Worm (Caenorhabditis elegans): ENCODE data around the gene C41A3.2.

Gene C41A3.2

ce11 chrX:5397300-5397699, 16.9 kb downstream of the C41A3.2 start, which contains the start of gene C03F11.2:
TSS of gene C03F11.2 (minus strand) at chrX:5397400.
- no peak for TF ChIP-seq unc-62 (GFP tag; optimal IDR thresholded peaks at IDR 0.05)

DNA sequence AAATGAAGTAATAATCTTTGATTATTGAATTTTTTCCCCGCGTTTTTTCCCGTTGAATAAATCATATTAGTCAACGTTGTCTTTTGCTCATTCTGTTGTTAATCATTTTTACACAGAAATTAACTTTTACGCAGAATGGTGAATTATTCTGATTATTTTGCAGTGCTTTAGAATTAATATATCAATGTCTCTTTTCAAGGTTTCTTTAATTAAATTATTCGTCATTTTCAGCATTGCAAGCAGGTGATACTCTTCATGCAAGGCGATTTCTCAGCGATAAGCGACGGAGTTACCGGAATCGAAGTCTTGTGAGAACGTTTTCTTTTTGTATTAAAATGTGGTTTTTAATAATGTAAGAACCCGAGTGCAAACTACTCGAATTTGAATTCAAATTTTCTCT, 26.5 kb downstream of the C41A3.2 start:
- no peak for TF ChIP-seq unc-62 (GFP tag; optimal IDR thresholded peaks at IDR 0.05)

DNA sequence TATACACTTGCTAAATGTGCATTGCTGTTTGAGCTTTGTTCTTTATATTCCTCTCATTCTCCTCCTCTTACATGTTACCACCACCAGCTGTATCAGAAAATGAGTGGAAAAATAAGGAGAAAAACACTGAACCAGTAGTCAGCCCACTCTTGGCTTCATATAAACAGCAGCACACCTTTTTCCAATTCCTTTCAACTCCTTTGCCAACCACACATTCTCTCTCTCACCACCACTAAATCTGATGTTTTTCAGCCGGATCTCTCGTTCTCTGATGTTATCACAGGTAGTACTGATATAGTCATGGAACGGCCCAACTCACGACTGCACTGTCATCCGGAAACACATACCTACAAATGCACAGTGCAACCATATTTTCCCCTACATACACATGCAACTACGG, 27.6 kb downstream of the C41A3.2 start, which contains the start of gene kcnl-3:
Gene kcnl-3, plus strand, starts transcription at position 301 of the 400 bp plus-strand sequence.
- TF ChIP-seq unc-62 (GFP tag; optimal IDR thresholded peaks at IDR 0.05), result no peak

DNA sequence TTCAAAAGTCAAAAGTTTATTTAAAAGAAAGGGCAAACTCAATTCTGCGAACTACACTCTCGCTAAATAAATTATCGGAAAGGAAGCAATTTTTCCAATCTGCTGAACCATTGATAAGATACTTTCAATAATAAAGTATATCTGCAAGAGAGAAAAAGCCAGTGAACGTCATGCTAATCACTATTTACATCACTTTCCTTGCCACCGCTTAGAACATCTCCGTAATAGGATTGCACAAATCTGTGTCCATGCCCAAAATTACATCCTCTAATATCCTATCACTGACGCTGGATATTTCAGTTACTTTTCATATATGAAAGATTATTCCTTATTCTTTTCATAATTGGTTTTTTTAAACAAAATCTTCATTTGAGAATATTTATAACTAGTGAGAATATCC, 31.4 kb downstream of the C41A3.2 start:
- no peak for TF ChIP-seq unc-62 (GFP tag; optimal IDR thresholded peaks at IDR 0.05)

- no peak for TF ChIP-seq unc-62 (GFP tag; optimal IDR thresholded peaks at IDR 0.05)
Measured at ce11 chrX:5377307-5377706, 36.8 kb downstream of the C41A3.2 start, which contains the start of gene sek-5. TSS of gene sek-5 (plus strand) at chrX:5377607.

- no peak for TF ChIP-seq unc-62 (GFP tag; optimal IDR thresholded peaks at IDR 0.05)
Measured at ce11 chrX:5374742-5375141, 39.4 kb downstream of the C41A3.2 start, which contains the start of gene sek-4. TSS of gene sek-4 (plus strand) at chrX:5375059.

DNA sequence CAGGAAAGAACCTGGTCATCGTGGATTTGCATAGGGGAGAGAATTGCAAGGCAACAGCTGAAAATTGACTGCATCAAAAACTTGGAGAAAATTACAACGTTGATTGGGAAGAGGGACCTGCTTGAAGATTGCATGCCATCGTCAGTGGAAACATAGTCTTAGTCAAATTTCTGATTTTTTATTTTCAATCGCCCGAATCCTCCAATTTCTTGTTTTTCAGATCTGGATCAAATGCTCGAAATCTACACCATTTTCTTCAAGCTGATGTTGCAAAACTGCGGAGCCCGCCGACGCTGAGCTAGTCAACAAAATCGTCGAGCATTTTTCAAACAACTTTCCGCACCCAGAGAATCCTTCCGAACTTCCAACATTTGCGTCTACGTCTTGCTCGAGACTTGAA, 40.6 kb downstream of the C41A3.2 start:
- no peak for TF ChIP-seq unc-62 (GFP tag; optimal IDR thresholded peaks at IDR 0.05)

DNA sequence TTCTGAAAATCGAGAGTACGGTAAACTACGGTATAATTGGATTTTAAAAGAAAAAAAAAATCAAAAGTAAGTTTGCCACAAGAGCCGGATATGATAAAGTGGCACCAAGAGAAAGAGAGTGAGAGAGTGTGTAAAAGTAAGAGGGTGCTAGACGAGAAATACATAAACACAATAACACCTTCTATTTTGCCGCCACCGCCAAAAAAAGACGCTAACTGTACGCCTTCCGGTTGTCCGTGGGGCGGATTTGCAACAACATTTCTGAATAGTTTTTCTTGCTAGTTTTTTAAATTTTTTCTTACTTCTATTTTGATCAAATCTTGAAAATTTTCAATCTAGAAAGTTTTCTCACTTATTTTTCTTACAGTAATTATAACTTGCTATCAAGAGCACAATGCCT, 41.5 kb downstream of the C41A3.2 start, which contains the start of gene F35C8.8:
Gene F35C8.8, minus strand, starts transcription at position 2 of the 400 bp plus-strand sequence.
- no peak for TF ChIP-seq unc-62 (GFP tag; optimal IDR thresholded peaks at IDR 0.05)

DNA sequence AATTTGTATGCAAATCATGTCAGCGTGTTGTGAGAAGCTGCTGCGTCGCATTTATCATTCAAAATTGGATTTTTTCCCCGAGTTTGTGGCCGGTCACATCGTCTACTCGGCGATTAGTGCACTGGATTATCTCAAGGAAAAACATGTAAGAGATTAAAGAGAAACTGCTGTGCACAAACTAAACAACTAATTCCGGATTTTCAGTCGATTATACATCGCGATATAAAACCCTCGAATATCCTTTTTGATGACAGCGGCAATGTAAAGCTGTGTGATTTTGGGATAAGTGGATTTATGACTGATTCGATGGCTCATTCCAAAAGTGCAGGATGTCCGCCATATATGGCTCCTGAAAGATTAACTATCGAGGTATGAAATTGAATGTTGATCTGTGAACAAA, 43.5 kb downstream of the C41A3.2 start:
- TF ChIP-seq unc-62 (GFP tag; optimal IDR thresholded peaks at IDR 0.05), result no peak

- TF ChIP-seq unc-62 (GFP tag; optimal IDR thresholded peaks at IDR 0.05), result no peak
Measured at ce11 chrX:5368220-5368619, 45.9 kb downstream of the C41A3.2 start, which contains the start of gene jkk-1. TSS of gene jkk-1 (plus strand) at chrX:5368468.

DNA sequence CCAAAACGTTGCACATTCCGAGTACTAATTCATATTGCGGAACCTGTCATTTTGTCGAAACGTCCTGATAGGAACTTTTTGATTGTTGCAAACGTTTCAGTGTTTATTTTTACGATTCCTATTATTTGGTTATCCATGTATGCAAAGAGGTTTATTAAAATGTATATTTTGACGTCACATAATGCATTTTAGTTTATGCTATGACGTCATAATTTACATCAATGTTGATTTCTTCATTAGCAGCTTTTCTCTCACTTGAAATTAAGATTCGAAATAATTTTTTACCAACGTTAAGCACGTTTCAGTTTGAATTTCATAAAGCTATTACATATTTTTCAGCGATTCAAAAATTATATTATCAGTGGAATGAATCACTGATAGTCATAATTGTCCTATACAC, 47.5 kb downstream of the C41A3.2 start:
- no peak for TF ChIP-seq unc-62 (GFP tag; optimal IDR thresholded peaks at IDR 0.05)

DNA sequence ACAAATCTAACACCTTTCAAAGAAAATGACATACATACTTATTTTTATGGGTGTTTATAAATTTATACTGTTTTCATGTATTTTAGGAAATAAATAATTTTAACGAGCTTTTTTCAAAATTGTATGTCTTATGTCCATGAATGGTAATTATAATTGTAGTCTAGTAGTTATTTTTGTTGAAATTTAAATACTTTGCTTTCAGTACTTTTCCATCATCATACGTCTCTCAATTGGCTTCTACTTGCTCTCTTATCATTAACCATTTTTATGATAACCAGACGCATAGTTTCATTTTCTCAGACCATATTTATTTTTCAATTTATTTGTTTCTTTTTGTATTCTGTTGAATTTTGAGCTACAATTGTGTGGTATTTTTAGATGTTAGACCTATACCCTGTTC, 48.7 kb downstream of the C41A3.2 start, which contains the start of gene F35C8.5:
Gene F35C8.5, plus strand, starts transcription at position 377 of the 400 bp plus-strand sequence.
- TF ChIP-seq unc-62 (GFP tag; optimal IDR thresholded peaks at IDR 0.05), result no peak

DNA sequence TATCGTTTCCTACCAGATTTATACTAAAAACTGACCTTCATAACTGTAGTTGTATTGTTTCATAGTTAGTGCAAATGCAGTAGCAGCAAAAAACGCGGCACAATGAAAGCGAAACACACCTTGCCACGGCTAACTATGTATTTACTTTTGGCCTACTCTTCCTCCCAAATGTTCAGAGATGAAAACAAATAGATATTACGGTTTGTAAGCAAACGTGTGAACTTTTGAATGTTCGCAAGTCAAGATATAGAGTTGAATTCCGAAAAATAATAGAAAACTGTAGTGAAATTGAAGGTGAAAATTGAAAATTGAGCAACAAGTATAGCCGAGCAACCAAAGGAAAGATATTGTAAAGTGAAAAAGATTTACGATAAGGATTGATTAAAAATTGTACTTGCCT, 49.9 kb downstream of the C41A3.2 start, which contains the start of gene chtl-1:
Gene chtl-1, minus strand, starts transcription at position 101 of the 400 bp plus-strand sequence.
- no peak for TF ChIP-seq unc-62 (GFP tag; optimal IDR thresholded peaks at IDR 0.05)

DNA sequence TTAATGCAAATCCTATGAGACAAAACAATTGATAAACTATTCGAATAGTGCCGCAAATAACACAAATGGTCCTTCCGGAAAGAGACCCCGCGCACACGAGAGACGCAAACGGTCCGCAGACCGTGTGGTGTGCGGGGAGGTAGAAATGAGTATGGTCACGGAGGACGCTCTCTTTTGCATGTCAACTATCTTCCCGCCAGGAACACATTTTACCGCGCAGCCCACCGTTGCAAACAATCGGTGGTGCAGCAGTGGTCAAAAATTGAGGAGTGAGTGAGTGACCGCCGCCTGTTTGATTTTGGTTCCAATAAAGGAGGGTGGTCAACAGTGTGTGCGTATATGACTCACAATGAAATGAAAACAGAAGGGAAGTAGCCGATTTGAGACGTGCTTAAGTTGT, 53.5 kb downstream of the C41A3.2 start:
- TF ChIP-seq unc-62 (GFP tag; optimal IDR thresholded peaks at IDR 0.05), result no peak

Measured in whole organism, dauer.